Worm (Caenorhabditis elegans): ENCODE data around the gene srx-111.

- TF ChIP-seq peb-1 (tag; optimal IDR thresholded peaks at IDR 0.05) (no peak), dmd-4 (tag; optimal IDR thresholded peaks at IDR 0.05) (no peak), elt-1 (tag; optimal IDR thresholded peaks at IDR 0.05) (no peak), unc-39 (tag; optimal IDR thresholded peaks at IDR 0.05) (no peak), elt-3 (tag; optimal IDR thresholded peaks at IDR 0.05) (no peak), lin-13 (GFP tag; optimal IDR thresholded peaks at IDR 0.05) (no peak)
These were observed 51.0 kb downstream of the srx-111 start for ce11 chrII:3808643-3809042.

Measured in whole organism, L2 larva.